Fruit fly (Drosophila melanogaster): ENCODE data around the gene Mco3.
A peak's percentile ranks its signal among the peaks of the same experiment; 100 is the strongest.

Mco3 gene

DNA sequence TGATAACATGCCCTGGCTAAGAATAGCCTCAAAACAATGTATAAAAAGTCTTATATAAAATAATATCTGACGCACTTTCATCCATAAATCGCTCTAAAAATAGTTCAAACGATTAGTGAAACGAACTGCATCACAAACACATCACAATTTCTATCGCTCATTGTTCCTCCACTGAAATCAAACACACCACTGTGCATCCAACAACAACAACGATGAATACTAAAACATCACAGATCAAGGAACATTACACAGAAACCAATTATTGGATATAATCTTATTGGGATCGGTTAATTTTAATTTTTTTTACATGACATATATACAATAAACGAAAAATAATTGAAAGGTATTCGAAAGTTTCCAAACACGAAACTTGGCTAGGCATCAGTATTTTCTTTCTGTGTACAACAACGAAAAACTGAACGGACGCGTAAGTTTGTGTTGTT lies 17.9 kb upstream of the Mco3 start (continued):
- TF ChIP-seq CG4617 (GFP tag; optimal IDR thresholded peaks at IDR 0.05; ENCODE audit: borderline replicate concordance), result no peak
- TF ChIP-seq chif (GFP tag; optimal IDR thresholded peaks at IDR 0.05), result peak; percentile 48 to 77
- TF ChIP-seq CG30431 (GFP tag; optimal IDR thresholded peaks at IDR 0.05), result peak; percentile 42
- TF ChIP-seq HLH3B (GFP tag; IDR thresholded peaks at IDR 0.05), result peak; percentile 84; the same call in 1 of the 2 replicates
- no peak for TF ChIP-seq Hey (tag; optimal IDR thresholded peaks at IDR 0.05)
- TF ChIP-seq C15 (GFP tag; IDR thresholded peaks at IDR 0.05), result 0 out of 3 replicates have a peak, but pooled peaks have one; percentile 30
- TF ChIP-seq CG2678 (tag; optimal IDR thresholded peaks at IDR 0.05), result peak; percentile 90
- TF ChIP-seq sob (GFP tag; IDR thresholded peaks at IDR 0.05), result peak; percentile 77; the same call in 1 of the 2 replicates
- no peak for TF ChIP-seq hb (GFP tag; IDR thresholded peaks at IDR 0.05; ENCODE audit: partially characterized antibody)
- TF ChIP-seq CG1024 (GFP tag; IDR thresholded peaks at IDR 0.05), result peak; percentile 66
- TF ChIP-seq Jarid2 (GFP tag; optimal IDR thresholded peaks at IDR 0.05), result peak; percentile 20
- peak; percentile 68 for TF ChIP-seq CG9817 (tag; optimal IDR thresholded peaks at IDR 0.05)
- no peak; the same call in 2 of the 3 replicates for TF ChIP-seq CG6175 (GFP tag; IDR thresholded peaks at IDR 0.05)
- TF ChIP-seq jigr1 (GFP tag; IDR thresholded peaks at IDR 0.05), result no peak
- no peak for TF ChIP-seq CG6272 (GFP tag; IDR thresholded peaks at IDR 0.05)
- TF ChIP-seq Six4 (GFP tag; optimal IDR thresholded peaks at IDR 0.05), result peak; percentile 73
- TF ChIP-seq Meics (GFP tag; optimal IDR thresholded peaks at IDR 0.05), result peak; percentile 75
- peak; percentile 41 for TF ChIP-seq slou (GFP tag; optimal IDR thresholded peaks at IDR 0.05)
- peak; percentile 7 for TF ChIP-seq CG17186 (GFP tag; optimal IDR thresholded peaks at IDR 0.05)
- no peak for TF ChIP-seq Rx (GFP tag; IDR thresholded peaks at IDR 0.05)
- no peak for TF ChIP-seq kni (GFP tag; optimal IDR thresholded peaks at IDR 0.05)
- no peak for TF ChIP-seq CG34376 (GFP tag; optimal IDR thresholded peaks at IDR 0.05)
- TF ChIP-seq CG10267 (tag; optimal IDR thresholded peaks at IDR 0.05), result peak; percentile 74
- peak; percentile 34 for TF ChIP-seq CG1233 (GFP tag; optimal IDR thresholded peaks at IDR 0.05)
- TF ChIP-seq sima (GFP tag; optimal IDR thresholded peaks at IDR 0.05), result no peak
- no peak for TF ChIP-seq otp (GFP tag; IDR thresholded peaks at IDR 0.05)
- TF ChIP-seq CG3065 (GFP tag; optimal IDR thresholded peaks at IDR 0.05), result peak; percentile 21
- peak; percentile 68; the same call in 2 of the 3 replicates for TF ChIP-seq croc (GFP tag; conservative IDR thresholded peaks at IDR 0.05)
- TF ChIP-seq E2f2 (GFP tag; IDR thresholded peaks at IDR 0.05), result peak; percentile 58; the same call in 1 of the 2 replicates
- TF ChIP-seq Lim3 (GFP tag; IDR thresholded peaks at IDR 0.05), result no peak
- TF ChIP-seq Kr (GFP tag; optimal IDR thresholded peaks at IDR 0.05), result no peak

dm6 chr3R:25880198-25880970 lies 16.9 kb upstream of the Mco3 start:
- TF ChIP-seq prd (optimal IDR thresholded peaks at IDR 0.05) (no peak), prd (GFP tag; IDR thresholded peaks at IDR 0.05) (peak; percentile 49; the same call in 1 of the 3 replicates), grn (GFP tag; optimal IDR thresholded peaks at IDR 0.05) (no peak), CG30020 (tag; optimal IDR thresholded peaks at IDR 0.05) (no peak), CoRest (tag; optimal IDR thresholded peaks at IDR 0.05) (peak; percentile 72), CrebB (tag; optimal IDR thresholded peaks at IDR 0.05) (no peak), CG17829 (tag; optimal IDR thresholded peaks at IDR 0.05) (peak; percentile 65), Mrtf (GFP tag; IDR thresholded peaks at IDR 0.05) (no peak), Blimp-1 (GFP tag; optimal IDR thresholded peaks at IDR 0.05) (peak; percentile 65), H15 (GFP tag; IDR thresholded peaks at IDR 0.05) (peak; percentile 37; the same call in 1 of the 3 replicates), Hr3 (GFP tag; optimal IDR thresholded peaks at IDR 0.05) (peak; percentile 68), zfh1 (GFP tag; IDR thresholded peaks at IDR 0.05) (peak; percentile 39; the same call in 1 of the 3 replicates), Ets65A (GFP tag) (no peak), CG11093 (GFP tag; IDR thresholded peaks at IDR 0.05) (no peak), CG11560 (tag; IDR thresholded peaks at IDR 0.05) (no peak), fd64A (GFP tag; optimal IDR thresholded peaks at IDR 0.05) (no peak), sob (GFP tag; IDR thresholded peaks at IDR 0.05) (0 out of 2 replicates have a peak, but pooled peaks have one; percentile 29), GATAe (GFP tag; conservative IDR thresholded peaks at IDR 0.05) (no peak), peb (GFP tag; IDR thresholded peaks at IDR 0.05) (0 out of 2 replicates have a peak, but pooled peaks have one; percentile 19), Opbp (GFP tag; IDR thresholded peaks at IDR 0.05; ENCODE audit: partially characterized antibody) (no peak), gfzf (GFP tag; optimal IDR thresholded peaks at IDR 0.05) (no peak)

Measured in whole organism, embryonic.